Worm (Caenorhabditis elegans): ENCODE data around the gene maa-1.
A peak's percentile ranks its signal among the peaks of the same experiment; 100 is the strongest.

Gene maa-1

DNA sequence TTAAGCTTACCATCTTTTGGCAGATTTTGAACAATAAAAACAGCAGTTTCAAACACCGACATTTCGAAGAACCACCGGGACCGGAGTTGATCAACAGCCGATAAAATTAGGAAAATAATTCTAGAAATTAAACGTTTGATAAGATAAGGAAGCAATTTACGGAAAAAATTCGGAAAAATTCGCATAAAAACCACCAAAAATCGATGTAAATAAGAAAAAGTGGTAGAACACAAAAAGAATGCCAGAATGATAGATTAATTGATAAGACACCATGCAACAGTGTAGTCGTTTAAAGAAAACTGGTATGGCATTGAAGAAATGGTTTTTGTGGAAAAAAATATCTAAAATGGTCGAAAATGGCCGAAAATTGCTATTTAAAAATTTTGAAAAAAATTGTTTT lies at the start of gene maa-1:
Gene maa-1, minus strand, starts transcription at position 120 of the 400 bp plus-strand sequence.
- TF ChIP-seq ttx-3 (tag; optimal IDR thresholded peaks at IDR 0.05) = no peak
- no peak for TF ChIP-seq ceh-34 (tag; optimal IDR thresholded peaks at IDR 0.05)
- TF ChIP-seq syd-9 (tag; optimal IDR thresholded peaks at IDR 0.05) = no peak
- no peak for TF ChIP-seq nhr-11 (tag; optimal IDR thresholded peaks at IDR 0.05)
- TF ChIP-seq odd-2 (tag; optimal IDR thresholded peaks at IDR 0.05) = no peak
- no peak for TF ChIP-seq C38D4.7 (GFP tag; optimal IDR thresholded peaks at IDR 0.05)
- no peak for TF ChIP-seq lin-11 (tag; optimal IDR thresholded peaks at IDR 0.05)
- no peak for TF ChIP-seq K02D7.2 (tag; optimal IDR thresholded peaks at IDR 0.05)
- no peak for TF ChIP-seq T23F11.4 (GFP tag; optimal IDR thresholded peaks at IDR 0.05)
- TF ChIP-seq elt-4 (tag; optimal IDR thresholded peaks at IDR 0.05) = no peak
- TF ChIP-seq pat-9 (tag; optimal IDR thresholded peaks at IDR 0.05) = no peak
- no peak for TF ChIP-seq madf-2 (tag; optimal IDR thresholded peaks at IDR 0.05)
- TF ChIP-seq ceh-14 (tag; optimal IDR thresholded peaks at IDR 0.05) = no peak
- TF ChIP-seq fax-1 (tag; optimal IDR thresholded peaks at IDR 0.05) = no peak
- TF ChIP-seq ceh-9 (tag; optimal IDR thresholded peaks at IDR 0.05) = no peak
- TF ChIP-seq gmeb-2 (tag; optimal IDR thresholded peaks at IDR 0.05) = no peak
- TF ChIP-seq che-1 (tag; optimal IDR thresholded peaks at IDR 0.05) = no peak
- TF ChIP-seq unc-86 (tag; optimal IDR thresholded peaks at IDR 0.05) = no peak

DNA sequence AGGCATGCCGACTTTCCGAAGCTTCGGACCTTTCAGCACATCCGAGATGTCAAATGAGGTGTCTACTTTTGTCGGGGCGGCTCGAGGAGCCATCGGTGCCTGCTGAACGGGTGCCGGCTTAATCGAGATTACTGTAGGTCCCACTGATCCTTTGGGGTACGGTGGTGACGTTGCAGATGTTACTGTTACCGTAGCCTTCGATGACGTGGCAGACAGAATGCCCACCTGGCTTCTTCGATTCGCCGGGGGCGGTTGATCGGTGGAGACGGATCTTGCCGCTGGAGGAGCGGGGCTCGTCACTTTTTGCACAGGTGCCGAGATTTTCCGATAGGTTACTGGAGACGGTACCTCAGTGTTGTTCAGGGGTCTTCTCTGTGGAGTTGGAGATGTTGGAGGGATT lies 49.3 kb upstream of the maa-1 start:
- TF ChIP-seq ceh-6 (GFP tag; optimal IDR thresholded peaks at IDR 0.05) (no peak), C08G9.2 (tag; optimal IDR thresholded peaks at IDR 0.05) (peak; percentile 0)

DNA sequence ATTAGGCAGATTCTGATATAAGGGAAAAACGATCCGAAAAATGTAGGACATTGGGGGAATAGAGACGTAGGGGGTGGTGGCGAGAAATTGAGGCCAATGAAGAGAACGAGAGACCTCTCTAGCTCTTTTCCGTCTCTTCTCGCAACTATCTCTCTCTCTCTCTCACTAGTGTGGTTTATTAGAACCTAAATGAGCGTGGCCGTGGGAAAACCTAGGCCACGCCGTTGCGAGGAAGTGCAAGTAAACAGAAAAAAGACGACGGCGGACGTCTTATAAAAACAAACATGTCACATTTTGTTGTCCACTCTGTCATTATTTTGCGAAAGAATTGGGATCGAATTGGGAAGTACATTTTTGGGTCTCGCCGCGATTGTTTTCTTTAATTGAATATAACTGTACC lies 47.7 kb upstream of the maa-1 start:
- TF ChIP-seq ceh-30 (tag; optimal IDR thresholded peaks at IDR 0.05) = no peak
- peak; percentile 98 for TF ChIP-seq ceh-31 (tag; optimal IDR thresholded peaks at IDR 0.05)
- no peak for TF ChIP-seq ceh-48 (tag; optimal IDR thresholded peaks at IDR 0.05)
- no peak for TF ChIP-seq dve-1 (tag; optimal IDR thresholded peaks at IDR 0.05)
- TF ChIP-seq ceh-18 (tag; optimal IDR thresholded peaks at IDR 0.05) = peak; percentile 68
- peak; percentile 55 for TF ChIP-seq F13H6.1 (tag; optimal IDR thresholded peaks at IDR 0.05)
- no peak for TF ChIP-seq K02D7.2 (tag; optimal IDR thresholded peaks at IDR 0.05)
- peak; percentile 40 for TF ChIP-seq madf-2 (tag; optimal IDR thresholded peaks at IDR 0.05)
- no peak for TF ChIP-seq Y22D7AL.16 (tag; optimal IDR thresholded peaks at IDR 0.05)
- TF ChIP-seq ztf-16 (tag; optimal IDR thresholded peaks at IDR 0.05) = no peak
- TF ChIP-seq fax-1 (tag; optimal IDR thresholded peaks at IDR 0.05) = peak; percentile 60
- TF ChIP-seq ceh-14 (tag; optimal IDR thresholded peaks at IDR 0.05) = peak; percentile 44
- no peak for TF ChIP-seq ama-1 (optimal IDR thresholded peaks at IDR 0.05)
- no peak for TF ChIP-seq ceh-45 (GFP tag; IDR thresholded peaks at IDR 0.05)
- no peak for TF ChIP-seq ttx-3 (tag; optimal IDR thresholded peaks at IDR 0.05)
- peak; percentile 32 for TF ChIP-seq sdc-2 (tag; optimal IDR thresholded peaks at IDR 0.05)
- TF ChIP-seq elt-2 (tag; optimal IDR thresholded peaks at IDR 0.05) = peak; percentile 53
- peak; percentile 33 for TF ChIP-seq pros-1 (tag; optimal IDR thresholded peaks at IDR 0.05)
- peak; percentile 52 for TF ChIP-seq hlh-6 (tag; optimal IDR thresholded peaks at IDR 0.05)
- TF ChIP-seq rnt-1 (tag; optimal IDR thresholded peaks at IDR 0.05) = peak; percentile 95
- no peak for TF ChIP-seq pha-4 (tag; optimal IDR thresholded peaks at IDR 0.05)
- TF ChIP-seq hlh-15 (tag; optimal IDR thresholded peaks at IDR 0.05) = peak; percentile 15
- peak; percentile 12 for TF ChIP-seq C38D4.7 (GFP tag; optimal IDR thresholded peaks at IDR 0.05)
- TF ChIP-seq gmeb-2 (tag; optimal IDR thresholded peaks at IDR 0.05) = peak; percentile 47
- no peak for TF ChIP-seq ceh-9 (tag; optimal IDR thresholded peaks at IDR 0.05)
- no peak for TF ChIP-seq sox-4 (tag; optimal IDR thresholded peaks at IDR 0.05)
- TF ChIP-seq syd-9 (tag; optimal IDR thresholded peaks at IDR 0.05) = no peak
- no peak for TF ChIP-seq nhr-232 (tag; optimal IDR thresholded peaks at IDR 0.05)
- TF ChIP-seq T23F11.4 (GFP tag; optimal IDR thresholded peaks at IDR 0.05) = no peak
- peak; percentile 19 for TF ChIP-seq hlh-30 (tag; optimal IDR thresholded peaks at IDR 0.05; ENCODE audit: insufficient read depth)
- TF ChIP-seq ref-2 (tag; optimal IDR thresholded peaks at IDR 0.05) = peak; percentile 63
- TF ChIP-seq ceh-24 (tag; optimal IDR thresholded peaks at IDR 0.05) = no peak
- peak; percentile 62 for TF ChIP-seq mec-3 (tag; optimal IDR thresholded peaks at IDR 0.05; ENCODE audit: borderline replicate concordance)
- TF ChIP-seq tbx-2 (tag; optimal IDR thresholded peaks at IDR 0.05) = peak; percentile 94
- no peak for TF ChIP-seq unc-3 (GFP tag; conservative IDR thresholded peaks at IDR 0.05)
- no peak for TF ChIP-seq unc-3 (tag; optimal IDR thresholded peaks at IDR 0.05)
- TF ChIP-seq ceh-6 (GFP tag; optimal IDR thresholded peaks at IDR 0.05) = no peak
- TF ChIP-seq che-1 (tag; optimal IDR thresholded peaks at IDR 0.05) = no peak
- no peak for TF ChIP-seq npax-4 (tag; optimal IDR thresholded peaks at IDR 0.05)
- TF ChIP-seq pha-2 (tag; optimal IDR thresholded peaks at IDR 0.05) = peak; percentile 56
- peak; percentile 69 for TF ChIP-seq tbx-7 (tag; optimal IDR thresholded peaks at IDR 0.05)

Data from whole organism, late embryonic.